Fruit fly (Drosophila melanogaster): ENCODE measurements around the gene RpL26.

The RpL26 gene

DNA sequence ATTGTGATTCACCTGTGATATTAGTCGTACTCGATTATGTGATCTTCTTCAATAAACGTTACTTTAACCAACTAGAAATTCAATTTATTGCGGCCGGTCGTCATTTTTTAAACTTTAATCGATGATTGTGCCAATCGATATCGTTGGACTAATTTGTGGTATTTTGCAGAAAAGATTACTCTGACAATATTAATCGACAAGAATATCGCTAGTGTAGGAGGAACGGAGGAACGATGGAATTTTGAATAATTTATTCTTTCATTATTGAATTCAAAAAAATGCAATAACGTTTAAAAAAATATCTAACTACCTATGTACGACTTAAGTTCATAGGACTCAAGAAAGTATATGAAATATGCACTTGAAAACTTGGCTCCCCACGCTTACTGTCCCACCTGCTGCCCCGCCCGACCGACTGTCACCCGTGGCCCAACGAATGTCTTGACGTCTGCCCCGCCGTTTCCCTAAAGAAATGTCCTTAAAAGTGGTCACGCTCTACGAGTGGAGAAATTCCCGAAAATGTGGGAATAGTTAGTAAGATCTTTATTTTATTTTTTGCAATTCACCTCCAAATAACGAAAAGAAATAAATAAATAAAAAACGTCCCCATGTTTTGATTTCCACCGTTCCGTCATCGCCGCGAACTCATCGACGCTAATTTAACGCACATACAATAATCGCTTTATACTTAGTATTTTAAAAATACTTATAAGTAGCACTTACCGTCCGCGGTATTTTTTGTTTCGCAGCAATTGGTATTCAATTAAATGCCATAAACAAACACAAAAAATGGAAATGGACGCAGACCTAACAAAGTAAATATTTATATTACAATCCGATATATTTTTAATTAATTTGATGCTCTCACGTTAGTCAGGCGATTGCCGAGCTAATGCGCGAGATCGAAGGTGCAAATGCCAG lies 33.0 kb upstream of the RpL26 start, which contains the start of gene CG14074 (continued):
- peak; percentile 72 for TF ChIP-seq hb (GFP tag; IDR thresholded peaks at IDR 0.05; ENCODE audit: partially characterized antibody)
- TF ChIP-seq ERR (GFP tag; optimal IDR thresholded peaks at IDR 0.05): no peak
- no peak for TF ChIP-seq cad (GFP tag; optimal IDR thresholded peaks at IDR 0.05)
- peak; percentile 18 for TF ChIP-seq CG9797 (GFP tag; optimal IDR thresholded peaks at IDR 0.05)
- peak; percentile 5 for TF ChIP-seq zen (tag; optimal IDR thresholded peaks at IDR 0.05)
- TF ChIP-seq Hmr (GFP tag; optimal IDR thresholded peaks at IDR 0.05): no peak
- TF ChIP-seq tgo (GFP tag; IDR thresholded peaks at IDR 0.05): no peak
- no peak for TF ChIP-seq CG31365 (tag; optimal IDR thresholded peaks at IDR 0.05)
- TF ChIP-seq MESR4 (GFP tag; optimal IDR thresholded peaks at IDR 0.05): peak; percentile 47
- peak; percentile 90 for TF ChIP-seq pfk (GFP tag; optimal IDR thresholded peaks at IDR 0.05)
- TF ChIP-seq bowl (GFP tag; IDR thresholded peaks at IDR 0.05): no peak
- TF ChIP-seq Six4 (GFP tag; optimal IDR thresholded peaks at IDR 0.05): no peak
- TF ChIP-seq fu2 (GFP tag; optimal IDR thresholded peaks at IDR 0.05): no peak
- peak; percentile 45; the same call in 2 of the 3 replicates for TF ChIP-seq row (GFP tag; IDR thresholded peaks at IDR 0.05)
- no peak for TF ChIP-seq so (GFP tag; IDR thresholded peaks at IDR 0.05)
- no peak for TF ChIP-seq H2.0 (GFP tag; IDR thresholded peaks at IDR 0.05)
- no peak for TF ChIP-seq Fer3 (tag; optimal IDR thresholded peaks at IDR 0.05)
- no peak for TF ChIP-seq CG11723 (GFP tag; optimal IDR thresholded peaks at IDR 0.05)
- TF ChIP-seq CG10959 (GFP tag; IDR thresholded peaks at IDR 0.05): no peak
- TF ChIP-seq CG4328 (GFP tag; optimal IDR thresholded peaks at IDR 0.05): no peak
- no peak for TF ChIP-seq her (GFP tag; optimal IDR thresholded peaks at IDR 0.05)
- TF ChIP-seq Ets97D (GFP tag; optimal IDR thresholded peaks at IDR 0.05): no peak
- no peak for TF ChIP-seq twi (tag; optimal IDR thresholded peaks at IDR 0.05)
- peak; percentile 56 for TF ChIP-seq CG13287 (GFP tag; IDR thresholded peaks at IDR 0.05; ENCODE audit: partially characterized antibody)
- no peak for TF ChIP-seq Gug (GFP tag; IDR thresholded peaks at IDR 0.05)
- no peak for TF ChIP-seq CG3065 (GFP tag; optimal IDR thresholded peaks at IDR 0.05)
- no peak for TF ChIP-seq z (GFP tag; IDR thresholded peaks at IDR 0.05)
- no peak for TF ChIP-seq Nf-YC (tag; optimal IDR thresholded peaks at IDR 0.05)
- TF ChIP-seq p53 (GFP tag; optimal IDR thresholded peaks at IDR 0.05): no peak
- no peak for TF ChIP-seq danr (GFP tag; IDR thresholded peaks at IDR 0.05)
- no peak for TF ChIP-seq Atf6 (GFP tag; IDR thresholded peaks at IDR 0.05)
- TF ChIP-seq CG10366 (GFP tag; IDR thresholded peaks at IDR 0.05): no peak
- TF ChIP-seq Dref (GFP tag; IDR thresholded peaks at IDR 0.05): peak; percentile 76
- no peak for TF ChIP-seq Xbp1 (GFP tag; optimal IDR thresholded peaks at IDR 0.05)
- no peak for TF ChIP-seq esg (GFP tag; conservative IDR thresholded peaks at IDR 0.05)
- TF ChIP-seq ac (GFP tag; optimal IDR thresholded peaks at IDR 0.05): no peak
- TF ChIP-seq CG30403 (GFP tag; optimal IDR thresholded peaks at IDR 0.05): no peak
- no peak for TF ChIP-seq ase (GFP tag; IDR thresholded peaks at IDR 0.05)
- TF ChIP-seq Neu2 (GFP tag; optimal IDR thresholded peaks at IDR 0.05; ENCODE audit: borderline replicate concordance): no peak
- peak; percentile 26 for TF ChIP-seq Med (GFP tag)
- TF ChIP-seq CG17612 (GFP tag; IDR thresholded peaks at IDR 0.05): no peak
- TF ChIP-seq oc (tag; optimal IDR thresholded peaks at IDR 0.05): no peak
- no peak for TF ChIP-seq zf30C (GFP tag; optimal IDR thresholded peaks at IDR 0.05)
- TF ChIP-seq ATbp (GFP tag; optimal IDR thresholded peaks at IDR 0.05): no peak
- no peak for TF ChIP-seq CG13123 (GFP tag; optimal IDR thresholded peaks at IDR 0.05)
- TF ChIP-seq CG7357 (GFP tag; IDR thresholded peaks at IDR 0.05): no peak
- no peak for TF ChIP-seq Bdp1 (GFP tag; optimal IDR thresholded peaks at IDR 0.05)
- no peak for TF ChIP-seq sc (optimal IDR thresholded peaks at IDR 0.05)
- TF ChIP-seq sc (GFP tag; optimal IDR thresholded peaks at IDR 0.05): no peak
- TF ChIP-seq Dfd (GFP tag; optimal IDR thresholded peaks at IDR 0.05): no peak
- TF ChIP-seq ash1 (GFP tag; optimal IDR thresholded peaks at IDR 0.05): no peak
